Worm (Caenorhabditis elegans) whole organism, L4 larva: ENCODE results near the gene dac-1.

Experiments used
- D1046.2 ChIP-seq: fragments of 200-800 bp; sonication (Bioruptor generic); IDR thresholded peaks from 2 replicates; pipeline ENCODE4 v1.3.6; 2022; ENCODE audit warnings: missing genetic modification characterization, missing compliant biosample characterization
- F37D6.2 ChIP-seq: sonication (generic microtip); optimal IDR thresholded peaks from 2 replicates; lab custom pipeline; 2016; ENCODE audit warnings: mild to moderate bottlenecking, missing genetic modification characterization, missing compliant biosample characterization
- F49E8.2 ChIP-seq: sonication (generic microtip); optimal IDR thresholded peaks from 2 replicates; lab custom pipeline; 2016; ENCODE audit warnings: missing compliant biosample characterization, mild to moderate bottlenecking, missing genetic modification characterization, borderline replicate concordance
- T20F7.1 ChIP-seq: fragments of 200-800 bp; sonication (Bioruptor generic); optimal IDR thresholded peaks from 2 replicates; lab custom pipeline; 2018; ENCODE audit warnings: mild to moderate bottlenecking, missing genetic modification characterization, missing compliant biosample characterization
- Y105C5A.15 ChIP-seq: fragments of 200-800 bp; sonication (Bioruptor generic); IDR thresholded peaks from 2 replicates; pipeline ENCODE4 v1.3.6; 2022; ENCODE audit warnings: missing genetic modification characterization, missing compliant biosample characterization
- ZK546.5 ChIP-seq, 2 experiments: sonication (generic microtip); optimal IDR thresholded peaks; 2 replicates each; lab custom pipeline; 2017; ENCODE audit warnings: missing biosample characterization in 2 of 2, missing genetic modification characterization in 2 of 2
- aha-1 ChIP-seq: fragments of 150-350 bp; peaks from one replicate; lab custom pipeline; 2014; ENCODE audit warnings: missing biosample characterization, missing genetic modification characterization
- ceh-20 ChIP-seq: fragments of 200-800 bp; sonication (Bioruptor generic); IDR thresholded peaks from 2 replicates; pipeline ENCODE4 v1.3.6; 2022; ENCODE audit warnings: missing genetic modification reagents, missing genetic modification characterization, missing compliant biosample characterization
- ceh-28 ChIP-seq: fragments of 150-350 bp; optimal IDR thresholded peaks from 2 replicates; lab custom pipeline; 2014; ENCODE audit warnings: missing biosample characterization, missing genetic modification reagents, missing genetic modification characterization
- ceh-44 ChIP-seq: fragments of 200-800 bp; sonication (Bioruptor generic); IDR thresholded peaks from 2 replicates; pipeline ENCODE4 v1.3.6; 2022; ENCODE audit warnings: missing genetic modification reagents, missing genetic modification characterization, missing compliant biosample characterization
- ceh-82 ChIP-seq: sonication (generic microtip); optimal IDR thresholded peaks from 2 replicates; lab custom pipeline; 2017; ENCODE audit warnings: missing biosample characterization, missing genetic modification characterization
- cey-2 ChIP-seq: sonication (generic microtip); optimal IDR thresholded peaks from 3 replicates; lab custom pipeline; 2017; ENCODE audit warnings: missing genetic modification characterization, mild to moderate bottlenecking, missing compliant biosample characterization, antibody characterized with exemption, borderline replicate concordance; ENCODE audit not compliant: insufficient read depth
- daf-12 ChIP-seq: fragments of 150-350 bp; optimal IDR thresholded peaks from 2 replicates; lab custom pipeline; 2014; ENCODE audit warnings: missing biosample characterization, missing genetic modification reagents, missing genetic modification characterization
- daf-16 ChIP-seq, 3 experiments: sonication (generic microtip); optimal IDR thresholded peaks; 2 replicates each; lab custom pipeline; 2016 to 2017; ENCODE audit warnings: missing genetic modification characterization in 3 of 3, missing genetic modification reagents in 3 of 3, mild to moderate bottlenecking in 2 of 3, missing compliant biosample characterization in 2 of 3, missing biosample characterization in 1 of 3, moderate library complexity in 1 of 3
- daf-8 ChIP-seq: fragments of 200-800 bp; sonication (Bioruptor generic); IDR thresholded peaks from 2 replicates; pipeline ENCODE4 v1.3.6; 2022; ENCODE audit warnings: missing genetic modification characterization, missing compliant biosample characterization
- dmd-6 ChIP-seq: fragments of 200-800 bp; sonication (Bioruptor generic); IDR thresholded peaks from 2 replicates; pipeline ENCODE4 v1.3.6; 2022; ENCODE audit warnings: missing genetic modification reagents, missing genetic modification characterization, missing compliant biosample characterization
- dve-1 ChIP-seq: sonication (generic microtip); optimal IDR thresholded peaks from 2 replicates; lab custom pipeline; 2017; ENCODE audit warnings: antibody characterized with exemption, mild to moderate bottlenecking, missing genetic modification characterization, missing compliant biosample characterization; ENCODE audit not compliant: insufficient read depth
- egl-27 ChIP-seq: sonication (generic microtip); optimal IDR thresholded peaks from 3 replicates; lab custom pipeline; 2017; ENCODE audit warnings: missing biosample characterization, missing genetic modification reagents, missing genetic modification characterization
- fos-1 ChIP-seq: fragments of 150-350 bp; optimal IDR thresholded peaks from 2 replicates; lab custom pipeline; 2014; ENCODE audit warnings: missing biosample characterization, missing genetic modification characterization
- gei-8 ChIP-seq: fragments of 200-800 bp; sonication (Bioruptor generic); optimal IDR thresholded peaks from 2 replicates; lab custom pipeline; 2018; ENCODE audit warnings: mild to moderate bottlenecking, missing genetic modification characterization, missing compliant biosample characterization
- hlh-11 ChIP-seq: fragments of 200-800 bp; sonication (Bioruptor generic); optimal IDR thresholded peaks from 2 replicates; lab custom pipeline; 2018; ENCODE audit warnings: mild to moderate bottlenecking, missing genetic modification characterization, missing compliant biosample characterization
- hlh-30 ChIP-seq: sonication (generic microtip); optimal IDR thresholded peaks from 2 replicates; lab custom pipeline; 2017; ENCODE audit warnings: antibody characterized with exemption, mild to moderate bottlenecking, missing genetic modification characterization, missing compliant biosample characterization; ENCODE audit not compliant: insufficient read depth
- hmg-1.1 ChIP-seq: fragments of 200-800 bp; sonication (Bioruptor generic); IDR thresholded peaks from 2 replicates; pipeline ENCODE4 v1.3.6; 2022; ENCODE audit warnings: missing genetic modification reagents, missing genetic modification characterization, missing compliant biosample characterization
- jun-1 ChIP-seq: fragments of 150-350 bp; optimal IDR thresholded peaks from 2 replicates; lab custom pipeline; 2014; ENCODE audit warnings: missing biosample characterization, missing genetic modification reagents, missing genetic modification characterization
- lin-1 ChIP-seq: fragments of 200-800 bp; sonication (Bioruptor generic); IDR thresholded peaks from 2 replicates; pipeline ENCODE4 v1.3.6; 2022; ENCODE audit warnings: missing genetic modification reagents, missing genetic modification characterization, missing compliant biosample characterization
- lin-15B ChIP-seq: fragments of 150-350 bp; sonication (generic microtip); optimal IDR thresholded peaks from 3 replicates; lab custom pipeline; 2014; ENCODE audit warnings: missing biosample characterization, missing genetic modification characterization
- lin-38 ChIP-seq: fragments of 200-800 bp; sonication (Bioruptor generic); IDR thresholded peaks from 2 replicates; pipeline ENCODE4 v1.3.6; 2022; ENCODE audit warnings: missing genetic modification reagents, missing genetic modification characterization, missing compliant biosample characterization
- lir-3 ChIP-seq: sonication (generic microtip); optimal IDR thresholded peaks from 2 replicates; lab custom pipeline; 2016; ENCODE audit warnings: mild to moderate bottlenecking, missing genetic modification characterization, missing compliant biosample characterization
- madf-5 ChIP-seq, 2 experiments: fragments of 200-800 bp; sonication (Bioruptor generic); IDR thresholded peaks; 2 replicates each; pipeline ENCODE4 v1.3.6; 2022; ENCODE audit warnings: missing compliant biosample characterization in 2 of 2, missing genetic modification characterization in 2 of 2
- mdt-29 ChIP-seq: fragments of 200-800 bp; sonication (Bioruptor generic); IDR thresholded peaks from 2 replicates; pipeline ENCODE4 v1.3.6; 2022; ENCODE audit warnings: missing genetic modification reagents, missing genetic modification characterization, missing compliant biosample characterization
- mxl-2 ChIP-seq: fragments of 200-800 bp; sonication (Bioruptor generic); conservative IDR thresholded peaks from 2 replicates; pipeline ENCODE4 v1.3.6; 2022; ENCODE audit warnings: missing genetic modification reagents, missing genetic modification characterization, missing compliant biosample characterization
- nhr-11 ChIP-seq: fragments of 150-350 bp; optimal IDR thresholded peaks from 2 replicates; lab custom pipeline; 2014; ENCODE audit warnings: missing biosample characterization, missing genetic modification characterization
- nhr-111 ChIP-seq: fragments of 200-800 bp; sonication (Bioruptor generic); optimal IDR thresholded peaks from 2 replicates; lab custom pipeline; 2018; ENCODE audit warnings: mild to moderate bottlenecking, missing genetic modification characterization, missing compliant biosample characterization
- nhr-237 ChIP-seq: sonication (generic microtip); optimal IDR thresholded peaks from 2 replicates; lab custom pipeline; 2017; ENCODE audit warnings: missing biosample characterization, missing genetic modification characterization
- nhr-28 ChIP-seq: fragments of 150-350 bp; optimal IDR thresholded peaks from 2 replicates; lab custom pipeline; 2014; ENCODE audit warnings: missing biosample characterization, missing genetic modification characterization
- nhr-6 ChIP-seq: fragments of 150-350 bp; optimal IDR thresholded peaks from 2 replicates; lab custom pipeline; 2014; ENCODE audit warnings: missing biosample characterization, missing genetic modification characterization
- pqm-1 ChIP-seq: sonication (generic microtip); optimal IDR thresholded peaks from 2 replicates; lab custom pipeline; 2017; ENCODE audit warnings: missing biosample characterization, missing genetic modification characterization
- saeg-2 ChIP-seq: fragments of 200-800 bp; sonication (Bioruptor generic); IDR thresholded peaks from 2 replicates; pipeline ENCODE4 v1.3.6; 2022; ENCODE audit warnings: missing genetic modification reagents, missing genetic modification characterization, missing compliant biosample characterization
- skn-1 ChIP-seq: fragments of 150-350 bp; optimal IDR thresholded peaks from 2 replicates; lab custom pipeline; 2014; ENCODE audit warnings: missing biosample characterization, missing genetic modification characterization
- unc-39 ChIP-seq: sonication (generic microtip); optimal IDR thresholded peaks from 2 replicates; lab custom pipeline; 2017; ENCODE audit warnings: missing biosample characterization, missing genetic modification characterization
- unc-62 ChIP-seq, 3 experiments: fragments of 150-350 bp in 1 of 3; sonication (generic microtip); optimal IDR thresholded peaks in 2 of 3; peaks in 1 of 3; 1 replicate in 1 of 3; 2 replicates in 2 of 3; lab custom pipeline; 2014 to 2017; ENCODE audit warnings: missing biosample characterization in 3 of 3, missing genetic modification characterization in 3 of 3, missing genetic modification reagents in 3 of 3, missing genotype in 1 of 3
- zip-2 ChIP-seq: fragments of 150-350 bp; optimal IDR thresholded peaks from 2 replicates; lab custom pipeline; 2014; ENCODE audit warnings: missing biosample characterization, missing genetic modification characterization
- ztf-11 ChIP-seq: fragments of 150-350 bp; optimal IDR thresholded peaks from 2 replicates; lab custom pipeline; 2014; ENCODE audit warnings: missing biosample characterization, missing genetic modification characterization
- ztf-7 ChIP-seq: fragments of 150-350 bp; optimal IDR thresholded peaks from 2 replicates; lab custom pipeline; 2014; ENCODE audit warnings: missing biosample characterization, missing genetic modification characterization

Gene dac-1

DNA sequence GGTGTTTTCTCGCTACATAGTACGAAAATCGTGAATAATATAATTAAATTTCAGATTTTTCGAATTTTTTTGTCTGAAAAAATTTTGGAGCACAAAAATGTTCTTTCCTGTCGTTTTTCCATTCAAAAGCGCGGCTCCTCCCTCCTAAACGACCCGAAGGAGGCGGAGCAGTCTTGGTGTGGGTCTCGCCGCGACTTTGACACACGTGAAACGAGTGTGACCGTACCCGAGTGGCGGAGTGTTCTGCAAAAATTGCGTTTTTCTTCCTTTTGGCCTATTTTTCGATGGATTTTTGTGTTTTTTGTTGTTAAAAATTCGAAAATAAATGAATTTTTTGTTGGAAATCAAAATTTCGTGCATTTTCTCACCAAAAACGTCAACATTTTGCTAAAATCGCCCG lies 22.4 kb upstream of the dac-1 start, which contains the start of gene snt-2 (continued):
- TF ChIP-seq mxl-2 (GFP tag; lab: Robert Waterston, UW) (no peak), hlh-30 (tag; lab: Kevin White, UChicago) (peak; percentile 87), daf-16 (GFP tag; optimal IDR thresholded peaks at IDR 0.05; lab: Kevin White, UChicago) (no peak), daf-16 (tag; optimal IDR thresholded peaks at IDR 0.05; lab: Kevin White, UChicago) (peak; percentile 29), unc-62 (GFP tag; optimal IDR thresholded peaks at IDR 0.05 in 1 of 2; lab: Kevin White, UChicago) (no peak), unc-62 (tag; optimal IDR thresholded peaks at IDR 0.05; lab: Kevin White, UChicago) (no peak), saeg-2 (no peak), lin-15B (peak; percentile 14), nhr-6 (peak; percentile 71), daf-8 (GFP tag; lab: Robert Waterston, UW) (no peak), ceh-44 (GFP tag; lab: Robert Waterston, UW) (no peak), nhr-11 (tag; lab: Kevin White, UChicago) (peak; percentile 63), skn-1 (tag; lab: Kevin White, UChicago) (no peak), hlh-11 (tag; lab: Kevin White, UChicago) (peak; percentile 62), T20F7.1 (GFP tag; lab: Kevin White, UChicago) (no peak), ceh-82 (no peak), D1046.2 (GFP tag; lab: Robert Waterston, UW) (peak; percentile 100), aha-1 (tag; lab: Kevin White, UChicago) (peak; percentile 99), Y105C5A.15 (no peak), ztf-11 (tag; lab: Kevin White, UChicago) (no peak), gei-8 (GFP tag; lab: Kevin White, UChicago) (no peak), mdt-29 (GFP tag; lab: Robert Waterston, UW) (0 out of 2 replicates have a peak, but pooled peaks have one; percentile 26), lin-38 (peak; percentile 78), nhr-237 (tag; lab: Kevin White, UChicago) (no peak), ztf-7 (no peak), nhr-28 (tag; lab: Kevin White, UChicago) (peak; percentile 70), egl-27 (tag; lab: Kevin White, UChicago) (no peak)
- TF ChIP-seq, all 104 proteins: peak for 38

DNA sequence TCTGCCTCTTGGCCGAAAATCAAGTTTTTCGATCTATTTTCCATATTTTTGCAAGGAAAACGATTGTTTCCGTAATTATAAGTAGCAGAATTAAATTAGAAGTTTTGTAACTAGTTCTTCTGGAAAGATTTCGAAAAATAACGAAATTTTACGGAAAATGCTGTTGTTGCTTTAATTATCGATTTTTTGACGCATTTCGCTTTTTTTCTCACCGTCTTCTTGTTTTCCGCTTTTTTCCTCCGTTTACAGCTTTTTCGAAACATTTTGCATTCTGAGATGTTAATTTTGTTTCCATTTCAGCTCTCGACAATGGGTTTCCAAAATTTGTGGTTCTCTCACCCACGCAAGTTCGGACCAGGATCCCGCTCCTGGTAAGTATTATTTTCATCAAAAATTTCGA lies 21.9 kb upstream of the dac-1 start, which contains the start of gene rps-29:
rps-29 (plus strand) TSS at position 301 of the 400 bp plus-strand sequence.
- no peak for TF ChIP-seq dve-1
- TF ChIP-seq daf-12 = no peak
- TF ChIP-seq lir-3 = no peak
- TF ChIP-seq ceh-28 (tag; lab: Kevin White, UChicago) = peak; percentile 15
- no peak for TF ChIP-seq F37D6.2 (tag; lab: Kevin White, UChicago)
- TF ChIP-seq cey-2 (tag; lab: Kevin White, UChicago) = no peak
- TF ChIP-seq fos-1 = no peak
- TF ChIP-seq hmg-1.1 (GFP tag; lab: Robert Waterston, UW) = no peak
- no peak for TF ChIP-seq F49E8.2 (tag; lab: Kevin White, UChicago)
- TF ChIP-seq ztf-7 = no peak
- TF ChIP-seq unc-39 (tag; lab: Kevin White, UChicago) = no peak
- no peak for TF ChIP-seq ceh-82
- TF ChIP-seq hlh-30 (tag; lab: Kevin White, UChicago) = no peak
- TF ChIP-seq nhr-11 (tag; lab: Kevin White, UChicago) = no peak
- TF ChIP-seq aha-1 (tag; lab: Kevin White, UChicago) = peak; percentile 1
- no peak for TF ChIP-seq madf-5 (GFP tag; IDR thresholded peaks at IDR 0.05; lab: Robert Waterston, UW)
- TF ChIP-seq, all 104 proteins: peak for 2

- TF ChIP-seq daf-16 (GFP tag; optimal IDR thresholded peaks at IDR 0.05; lab: Kevin White, UChicago) = no peak
- TF ChIP-seq daf-16 (tag; optimal IDR thresholded peaks at IDR 0.05; lab: Kevin White, UChicago) = no peak
- TF ChIP-seq jun-1 (tag; lab: Kevin White, UChicago) = no peak
- TF ChIP-seq dmd-6 (GFP tag; lab: Robert Waterston, UW) = no peak
- TF ChIP-seq ceh-20 (GFP tag; lab: Robert Waterston, UW) = no peak
- TF ChIP-seq madf-5 (GFP tag; IDR thresholded peaks at IDR 0.05; lab: Robert Waterston, UW) = 0 out of 4 replicates have a peak, but pooled peaks of 1 of the 2 experiments have one; percentile 3
- TF ChIP-seq unc-62 (GFP tag; optimal IDR thresholded peaks at IDR 0.05 in 1 of 2; lab: Kevin White, UChicago) = peak in 1 of 2 experiments; percentile 65
- TF ChIP-seq unc-62 (tag; optimal IDR thresholded peaks at IDR 0.05; lab: Kevin White, UChicago) = no peak
- TF ChIP-seq aha-1 (tag; lab: Kevin White, UChicago) = no peak
- TF ChIP-seq D1046.2 (GFP tag; lab: Robert Waterston, UW) = 0 out of 2 replicates have a peak, but pooled peaks have one; percentile 52
- peak; percentile 55 for TF ChIP-seq lin-38
- no peak for TF ChIP-seq hlh-30 (tag; lab: Kevin White, UChicago)
- no peak for TF ChIP-seq nhr-111 (GFP tag; lab: Kevin White, UChicago)
- no peak for TF ChIP-seq pqm-1 (tag; lab: Kevin White, UChicago)
- no peak for TF ChIP-seq lin-1 (GFP tag; lab: Robert Waterston, UW)
- TF ChIP-seq ZK546.5 (tag; optimal IDR thresholded peaks at IDR 0.05; lab: Kevin White, UChicago) = no peak
- TF ChIP-seq nhr-11 (tag; lab: Kevin White, UChicago) = no peak
- no peak for TF ChIP-seq daf-12
- TF ChIP-seq daf-8 (GFP tag; lab: Robert Waterston, UW) = no peak
- no peak for TF ChIP-seq ztf-11 (tag; lab: Kevin White, UChicago)
- TF ChIP-seq nhr-237 (tag; lab: Kevin White, UChicago) = no peak
- TF ChIP-seq zip-2 (tag; lab: Kevin White, UChicago) = no peak
Observed at ce11 chrIII:794984-795596, 20.9 kb upstream of the dac-1 start, which contains the start of gene trpp-11. Gene trpp-11, plus strand, starts transcription at chrIII:795136.
